Worm (Caenorhabditis elegans): ENCODE measurements around the gene srbc-70.

DNA sequence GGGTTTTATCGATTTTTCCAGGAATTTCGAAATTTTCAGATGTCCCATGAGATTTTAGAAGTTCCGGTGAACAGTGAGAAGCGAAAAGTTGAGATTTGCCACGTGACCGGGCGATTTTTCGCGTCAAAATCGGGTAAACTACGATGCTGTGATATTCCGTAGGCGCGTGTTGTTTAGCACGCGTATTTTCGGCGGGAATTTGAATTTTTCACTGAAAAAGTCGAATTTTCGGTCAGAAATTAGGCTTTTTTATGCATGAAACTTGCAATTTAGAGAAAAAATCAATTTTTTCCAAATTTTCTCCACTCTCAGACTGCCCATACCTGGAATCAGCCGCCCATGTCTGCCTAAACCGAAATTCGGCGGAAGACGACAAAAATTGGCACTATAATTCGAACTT is 49.4 kb downstream of the srbc-70 start, which contains the start of gene tsen-34:
- TF ChIP-seq ref-1 (GFP tag; conservative IDR thresholded peaks at IDR 0.05) = no peak
- no peak for TF ChIP-seq klf-2 (GFP tag; conservative IDR thresholded peaks at IDR 0.05)
- TF ChIP-seq tab-1 (GFP tag; IDR thresholded peaks at IDR 0.05) = no peak
- TF ChIP-seq ztf-29 (GFP tag; IDR thresholded peaks at IDR 0.05) = no peak
- TF ChIP-seq med-1 (GFP tag; optimal IDR thresholded peaks at IDR 0.05; ENCODE audit: insufficient read depth) = no peak
- no peak for TF ChIP-seq cog-1 (tag; optimal IDR thresholded peaks at IDR 0.05)
- no peak for TF ChIP-seq ztf-23 (GFP tag; IDR thresholded peaks at IDR 0.05)
- TF ChIP-seq flt-1 (GFP tag; IDR thresholded peaks at IDR 0.05) = no peak
